Fruit fly (Drosophila melanogaster) whole organism, embryonic: Measurements from ENCODE around the gene aux.

Experiments used
- Abd-B ChIP-seq: fragments of 200-800 bp; sonication (Bioruptor generic); optimal IDR thresholded peaks from 2 replicates; lab custom pipeline; 2018; ENCODE audit warnings: missing biosample characterization, mild to moderate bottlenecking, missing genetic modification characterization, moderate library complexity
- Ada2b ChIP-seq: fragments of 200-800 bp; sonication (Bioruptor generic); IDR thresholded peaks from 2 replicates; pipeline ENCODE4 v1.3.6; 2022; ENCODE audit warnings: missing biosample characterization, missing genetic modification characterization
- B-H2 ChIP-seq: fragments of 200-800 bp; sonication (Bioruptor generic); optimal IDR thresholded peaks from 2 replicates; lab custom pipeline; 2018; ENCODE audit warnings: missing biosample characterization, mild to moderate bottlenecking, missing genetic modification characterization
- BEAF-32 ChIP-seq: fragments of 200-800 bp; sonication (Bioruptor generic); optimal IDR thresholded peaks from 3 replicates; lab custom pipeline; 2017; ENCODE audit warnings: missing biosample characterization, missing genetic modification characterization, mild to moderate bottlenecking, moderate library complexity, missing genetic modification reagents
- CG10209 ChIP-seq: fragments of 200-800 bp; sonication (Bioruptor generic); optimal IDR thresholded peaks from 3 replicates; lab custom pipeline; 2017; ENCODE audit warnings: missing biosample characterization, mild to moderate bottlenecking, missing genetic modification characterization, missing genetic modification reagents
- CG10959 ChIP-seq: fragments of 200-800 bp; sonication (Bioruptor generic); IDR thresholded peaks from 2 replicates; pipeline ENCODE4 v1.3.6; 2022; ENCODE audit warnings: missing biosample characterization, missing genetic modification characterization
- CG10979 ChIP-seq: fragments of 200-800 bp; sonication (Bioruptor generic); optimal IDR thresholded peaks from 2 replicates; lab custom pipeline; 2018; ENCODE audit warnings: missing biosample characterization, mild to moderate bottlenecking, missing genetic modification characterization, moderate library complexity
- CG13424 ChIP-seq: fragments of 200-800 bp; sonication (Bioruptor generic); optimal IDR thresholded peaks from 2 replicates; lab custom pipeline; 2019; ENCODE audit warnings: missing biosample characterization, mild to moderate bottlenecking, missing genetic modification characterization, moderate library complexity
- CG15269 ChIP-seq: fragments of 200-800 bp; sonication (Bioruptor generic); optimal IDR thresholded peaks from 2 replicates; lab custom pipeline; 2018; ENCODE audit warnings: missing biosample characterization, mild to moderate bottlenecking, missing genetic modification characterization, moderate library complexity
- CG1647 ChIP-seq: fragments of 200-800 bp; sonication (Bioruptor generic); optimal IDR thresholded peaks from 3 replicates; lab custom pipeline; 2016; ENCODE audit warnings: missing biosample characterization, missing genetic modification characterization
- CG16815 ChIP-seq: fragments of 200-800 bp; sonication (Bioruptor generic); optimal IDR thresholded peaks from 3 replicates; lab custom pipeline; 2017; ENCODE audit warnings: missing biosample characterization, mild to moderate bottlenecking, missing genetic modification characterization
- CG17186 ChIP-seq: fragments of 200-800 bp; sonication (Bioruptor generic); optimal IDR thresholded peaks from 3 replicates; lab custom pipeline; 2017; ENCODE audit warnings: missing biosample characterization, missing genetic modification reagents, missing genetic modification characterization
- CG17802 ChIP-seq: fragments of 200-800 bp; sonication (Bioruptor generic); optimal IDR thresholded peaks from 2 replicates; lab custom pipeline; 2018; ENCODE audit warnings: missing biosample characterization, mild to moderate bottlenecking, missing genetic modification characterization, moderate library complexity
- CG18476 ChIP-seq: fragments of 200-800 bp; sonication (Bioruptor generic); optimal IDR thresholded peaks from 2 replicates; lab custom pipeline; 2016; ENCODE audit warnings: missing biosample characterization, mild to moderate bottlenecking, missing genetic modification characterization
- CG2202 ChIP-seq: fragments of 200-800 bp; sonication (Bioruptor generic); optimal IDR thresholded peaks from 2 replicates; lab custom pipeline; 2018; ENCODE audit warnings: missing biosample characterization, mild to moderate bottlenecking, missing genetic modification characterization
- CG31224 ChIP-seq: fragments of 200-800 bp; sonication (Bioruptor generic); IDR thresholded peaks from 2 replicates; pipeline ENCODE4 v1.3.6; 2022; ENCODE audit warnings: missing biosample characterization, missing genetic modification characterization
- CG4404 ChIP-seq: fragments of 200-800 bp; sonication (Bioruptor generic); IDR thresholded peaks from 2 replicates; pipeline ENCODE4 v1.3.6; 2022; ENCODE audit warnings: missing biosample characterization, missing genetic modification characterization
- CG5953 ChIP-seq: fragments of 200-800 bp; sonication (Bioruptor generic); IDR thresholded peaks from 2 replicates; pipeline ENCODE4 v1.3.6; 2022; ENCODE audit warnings: missing biosample characterization, missing genetic modification characterization
- CG7987 ChIP-seq: fragments of 200-800 bp; sonication (Bioruptor generic); optimal IDR thresholded peaks from 2 replicates; lab custom pipeline; 2018; ENCODE audit warnings: missing biosample characterization, mild to moderate bottlenecking, missing genetic modification characterization, moderate library complexity
- CG8290 ChIP-seq, 3 experiments: fragments of 200-800 bp; sonication (Bioruptor generic); optimal IDR thresholded peaks; 2 replicates each; lab custom pipeline; 2016 to 2019; ENCODE audit warnings: missing biosample characterization in 3 of 3, missing genetic modification characterization in 3 of 3, mild to moderate bottlenecking in 2 of 3, moderate library complexity in 1 of 3
- CG8924 ChIP-seq: fragments of 200-800 bp; optimal IDR thresholded peaks from 3 replicates; lab custom pipeline; 2019; ENCODE audit warnings: missing biosample characterization, mild to moderate bottlenecking, missing genetic modification characterization, moderate library complexity
- CG9727 ChIP-seq: fragments of 200-800 bp; sonication (Bioruptor generic); optimal IDR thresholded peaks from 3 replicates; lab custom pipeline; 2017; ENCODE audit warnings: missing biosample characterization, mild to moderate bottlenecking, missing genetic modification characterization
- CrebB ChIP-seq: fragments of 200-800 bp; sonication (Bioruptor generic); optimal IDR thresholded peaks from 3 replicates; lab custom pipeline; 2018; ENCODE audit warnings: missing biosample characterization, mild to moderate bottlenecking, missing genetic modification characterization
- Dfd ChIP-seq, 2 experiments: fragments of >200 bp; optimal IDR thresholded peaks; 2 replicates each; lab custom pipeline; 2017; ENCODE audit warnings: missing biosample characterization in 2 of 2, missing genetic modification characterization in 2 of 2
- Doc3 ChIP-seq: fragments of 200-800 bp; sonication (Bioruptor generic); IDR thresholded peaks from 3 replicates; pipeline ENCODE4 v1.3.6; 2022; ENCODE audit warnings: missing biosample characterization, missing genetic modification characterization; ENCODE audit not compliant: partially characterized antibody
- ERR ChIP-seq: fragments of 200-800 bp; sonication (Bioruptor generic); optimal IDR thresholded peaks from 2 replicates; lab custom pipeline; 2016; ENCODE audit warnings: missing biosample characterization, missing genetic modification characterization
- HmgD ChIP-seq: fragments of 200-800 bp; sonication (Bioruptor generic); optimal IDR thresholded peaks from 3 replicates; lab custom pipeline; 2016; ENCODE audit warnings: missing biosample characterization, missing genetic modification characterization
- Lhr ChIP-seq: fragments of 200-800 bp; sonication (Bioruptor generic); optimal IDR thresholded peaks from 3 replicates; lab custom pipeline; 2017; ENCODE audit warnings: mild to moderate bottlenecking, missing biosample characterization, missing genetic modification reagents, missing genetic modification characterization
- Lim3 ChIP-seq: fragments of 200-800 bp; sonication (Bioruptor generic); IDR thresholded peaks from 2 replicates; pipeline ENCODE4 v1.3.6; 2022; ENCODE audit warnings: missing biosample characterization, missing genetic modification characterization
- NC2α ChIP-seq: fragments of 200-800 bp; sonication (Bioruptor generic); optimal IDR thresholded peaks from 2 replicates; lab custom pipeline; 2016; ENCODE audit warnings: missing biosample characterization, missing genetic modification characterization
- Six4 ChIP-seq: fragments of 200-800 bp; sonication (Bioruptor generic); optimal IDR thresholded peaks from 2 replicates; lab custom pipeline; 2016; ENCODE audit warnings: missing biosample characterization, missing genetic modification characterization
- aop ChIP-seq: fragments of 200-800 bp; sonication (Bioruptor generic); IDR thresholded peaks from 2 replicates; pipeline ENCODE4 v1.3.6; 2022; ENCODE audit warnings: missing biosample characterization, missing genetic modification characterization
- ap ChIP-seq: fragments of 200-800 bp; sonication (Bioruptor generic); IDR thresholded peaks from 2 replicates; pipeline ENCODE4 v1.3.6; 2022; ENCODE audit warnings: missing biosample characterization, missing genetic modification characterization
- cad ChIP-seq: fragments of >200 bp; optimal IDR thresholded peaks from 2 replicates; lab custom pipeline; 2017; ENCODE audit warnings: missing biosample characterization, missing genetic modification characterization
- cas ChIP-seq: fragments of 200-800 bp; sonication (Bioruptor generic); IDR thresholded peaks from 2 replicates; pipeline ENCODE4 v1.3.6; 2022; ENCODE audit warnings: missing biosample characterization, missing genetic modification characterization
- crc ChIP-seq: fragments of 200-800 bp; sonication (Bioruptor generic); optimal IDR thresholded peaks from 2 replicates; lab custom pipeline; 2016; ENCODE audit warnings: missing biosample characterization, missing genetic modification characterization
- exex ChIP-seq: fragments of 200-800 bp; sonication (Bioruptor generic); optimal IDR thresholded peaks from 4 replicates; lab custom pipeline; 2018; ENCODE audit warnings: missing biosample characterization, mild to moderate bottlenecking, missing genetic modification characterization, moderate library complexity
- gcm2 ChIP-seq: fragments of 200-800 bp; sonication (Bioruptor generic); optimal IDR thresholded peaks from 2 replicates; lab custom pipeline; 2016; ENCODE audit warnings: missing biosample characterization, missing genetic modification characterization
- ham ChIP-seq: fragments of 200-800 bp; sonication (Bioruptor generic); IDR thresholded peaks from 2 replicates; pipeline ENCODE4 v1.3.6; 2022; ENCODE audit warnings: missing biosample characterization, missing genetic modification characterization
- hth ChIP-seq: fragments of >200 bp; optimal IDR thresholded peaks from 2 replicates; lab custom pipeline; 2017; ENCODE audit warnings: inconsistent platforms
- inv ChIP-seq: fragments of 200-800 bp; sonication (Bioruptor generic); IDR thresholded peaks from 2 replicates; pipeline ENCODE4 v1.3.6; 2022; ENCODE audit warnings: missing biosample characterization, missing genetic modification characterization; ENCODE audit not compliant: partially characterized antibody
- luna ChIP-seq: fragments of 200-800 bp; sonication (Bioruptor generic); optimal IDR thresholded peaks from 2 replicates; lab custom pipeline; 2016; ENCODE audit warnings: missing biosample characterization, missing genetic modification characterization
- oc ChIP-seq: fragments of 200-800 bp; sonication (Bioruptor generic); optimal IDR thresholded peaks from 2 replicates; lab custom pipeline; 2018; ENCODE audit warnings: missing biosample characterization, mild to moderate bottlenecking, missing genetic modification characterization, moderate library complexity
- peb ChIP-seq: fragments of 200-800 bp; sonication (Bioruptor generic); IDR thresholded peaks from 2 replicates; pipeline ENCODE4 v1.3.6; 2022; ENCODE audit warnings: missing biosample characterization, missing genetic modification characterization
- repo ChIP-seq: fragments of 200-800 bp; sonication (Bioruptor generic); optimal IDR thresholded peaks from 2 replicates; lab custom pipeline; 2016; ENCODE audit warnings: missing biosample characterization, missing genetic modification characterization
- row ChIP-seq: fragments of 200-800 bp; sonication (Bioruptor generic); IDR thresholded peaks from 3 replicates; pipeline ENCODE4 v1.3.6; 2022; ENCODE audit warnings: missing biosample characterization, missing genetic modification characterization
- tll ChIP-seq, 2 experiments: fragments of 200-800 bp in 1 of 2; fragments of >200 bp in 1 of 2; sonication (Bioruptor generic) in 1 of 2; optimal IDR thresholded peaks; 2 replicates each; lab custom pipeline; 2017 to 2019; ENCODE audit warnings: missing biosample characterization in 2 of 2, missing genetic modification characterization in 2 of 2, mild to moderate bottlenecking in 1 of 2, moderate library complexity in 1 of 2
- trem ChIP-seq: fragments of 200-800 bp; optimal IDR thresholded peaks from 3 replicates; lab custom pipeline; 2019; ENCODE audit warnings: missing biosample characterization, mild to moderate bottlenecking, missing genetic modification characterization, moderate library complexity
- zf30C ChIP-seq: fragments of 200-800 bp; sonication (Bioruptor generic); optimal IDR thresholded peaks from 3 replicates; lab custom pipeline; 2018; ENCODE audit warnings: missing biosample characterization, mild to moderate bottlenecking, missing genetic modification characterization

aux gene

dm6 chr3R:4215264-4215993, 3.8 kb downstream of the aux start, which contains the start of gene CG14636 (continued):
- TF ChIP-seq CG1647 (GFP tag; lab: Kevin White, UChicago) (peak; percentile 33), B-H2 (GFP tag; lab: Kevin White, UChicago) (no peak), hth (lab: Kevin White, UChicago) (no peak), repo (GFP tag; lab: Kevin White, UChicago) (peak; percentile 58), CG7987 (no peak), crc (GFP tag; lab: Kevin White, UChicago) (peak; percentile 46), CrebB (tag; lab: Kevin White, UChicago) (peak; percentile 53), HmgD (GFP tag; lab: Kevin White, UChicago) (no peak), CG15269 (tag; lab: Kevin White, UChicago) (peak; percentile 83), luna (GFP tag; lab: Kevin White, UChicago) (no peak), trem (tag; lab: Kevin White, UChicago) (no peak), CG17802 (no peak), CG18476 (GFP tag; lab: Kevin White, UChicago) (no peak), peb (GFP tag; lab: Robert Waterston, UW) (peak; percentile 57), CG9727 (GFP tag; lab: Kevin White, UChicago) (peak; percentile 39), ERR (GFP tag; lab: Kevin White, UChicago) (peak; percentile 18), exex (tag; lab: Kevin White, UChicago) (no peak), cas (GFP tag; lab: Robert Waterston, UW) (0 out of 2 replicates have a peak, but pooled peaks have one; percentile 39), cad (GFP tag; lab: Kevin White, UChicago) (no peak), Doc3 (GFP tag; lab: Robert Waterston, UW) (no peak), BEAF-32 (no peak), aop (GFP tag; lab: Robert Waterston, UW) (no peak), inv (GFP tag; lab: Robert Waterston, UW) (no peak; the same call in 1 of the 2 replicates), ham (GFP tag; lab: Robert Waterston, UW) (peak; percentile 27; the same call in 1 of the 2 replicates), CG4404 (GFP tag; lab: Robert Waterston, UW) (peak; percentile 46; the same call in 1 of the 2 replicates), CG10209 (GFP tag; lab: Kevin White, UChicago) (peak; percentile 67), CG10959 (GFP tag; lab: Robert Waterston, UW) (no peak), oc (no peak), CG16815 (GFP tag; lab: Kevin White, UChicago) (peak; percentile 24), gcm2 (peak; percentile 25), Six4 (no peak), Lim3 (GFP tag; lab: Robert Waterston, UW) (no peak), CG8290 (GFP tag; optimal IDR thresholded peaks at IDR 0.05; lab: Kevin White, UChicago) (no peak), CG8290 (tag; optimal IDR thresholded peaks at IDR 0.05; lab: Kevin White, UChicago) (peak in 1 of 2 experiments; percentile 62), CG8924 (peak; percentile 58), CG13424 (tag; lab: Kevin White, UChicago) (peak; percentile 73), Abd-B (GFP tag; lab: Kevin White, UChicago) (peak; percentile 57), row (GFP tag; lab: Robert Waterston, UW) (peak; percentile 90), Dfd (GFP tag; optimal IDR thresholded peaks at IDR 0.05; lab: Kevin White, UChicago) (no peak), CG10979 (tag; lab: Kevin White, UChicago) (no peak), tll (GFP tag; optimal IDR thresholded peaks at IDR 0.05; lab: Kevin White, UChicago) (no peak), CG17186 (GFP tag; lab: Kevin White, UChicago) (no peak), zf30C (GFP tag; lab: Kevin White, UChicago) (no peak), ap (GFP tag; lab: Robert Waterston, UW) (peak; percentile 49), CG5953 (peak; percentile 67; the same call in 1 of the 2 replicates), CG2202 (tag; lab: Kevin White, UChicago) (no peak), Ada2b (GFP tag; lab: Robert Waterston, UW) (peak; percentile 77), NC2α (GFP tag; lab: Kevin White, UChicago) (no peak), Lhr (GFP tag; lab: Kevin White, UChicago) (no peak), CG31224 (GFP tag; lab: Robert Waterston, UW) (peak; percentile 69; the same call in 1 of the 2 replicates)
